Worm (Caenorhabditis elegans) whole organism, midembryonic: ENCODE measurements around the gene lact-6.

Source experiments
- T22C8.4 ChIP-seq: fragments of 200-800 bp; sonication (Bioruptor generic); IDR thresholded peaks from 2 replicates; pipeline ENCODE4 v1.3.6; 2022; ENCODE audit warnings: missing genetic modification characterization, missing compliant biosample characterization
- cog-1 ChIP-seq: sonication (generic microtip); optimal IDR thresholded peaks from 2 replicates; lab custom pipeline; 2016; ENCODE audit warnings: missing genetic modification characterization, missing compliant biosample characterization
- flt-1 ChIP-seq: fragments of 200-800 bp; sonication (Bioruptor generic); IDR thresholded peaks from 2 replicates; pipeline ENCODE4 v1.3.6; 2022; ENCODE audit warnings: missing genetic modification characterization, missing compliant biosample characterization
- klf-2 ChIP-seq: fragments of 200-800 bp; sonication (Bioruptor generic); conservative IDR thresholded peaks from 2 replicates; pipeline ENCODE4 v1.3.6; 2022; ENCODE audit warnings: missing genetic modification reagents, missing genetic modification characterization, missing compliant biosample characterization
- med-1 ChIP-seq: sonication (generic microtip); optimal IDR thresholded peaks from 2 replicates; lab custom pipeline; 2017; ENCODE audit warnings: missing genetic modification characterization, mild to moderate bottlenecking, missing compliant biosample characterization, antibody characterized with exemption, missing genetic modification reagents; ENCODE audit not compliant: insufficient read depth
- ref-1 ChIP-seq: fragments of 200-800 bp; sonication (Bioruptor generic); conservative IDR thresholded peaks from 2 replicates; pipeline ENCODE4 v1.3.6; 2022; ENCODE audit warnings: missing genetic modification reagents, missing genetic modification characterization, missing compliant biosample characterization
- tab-1 ChIP-seq: fragments of 200-800 bp; sonication (Bioruptor generic); IDR thresholded peaks from 2 replicates; pipeline ENCODE4 v1.3.6; 2022; ENCODE audit warnings: missing genetic modification characterization, missing compliant biosample characterization
- ztf-23 ChIP-seq: fragments of 200-800 bp; sonication (Bioruptor generic); IDR thresholded peaks from 2 replicates; pipeline ENCODE4 v1.3.6; 2022; ENCODE audit warnings: missing genetic modification reagents, missing genetic modification characterization, missing compliant biosample characterization
- ztf-29 ChIP-seq: fragments of 200-800 bp; sonication (Bioruptor generic); IDR thresholded peaks from 2 replicates; pipeline ENCODE4 v1.3.6; 2022; ENCODE audit warnings: missing genetic modification reagents, missing genetic modification characterization, missing compliant biosample characterization

DNA sequence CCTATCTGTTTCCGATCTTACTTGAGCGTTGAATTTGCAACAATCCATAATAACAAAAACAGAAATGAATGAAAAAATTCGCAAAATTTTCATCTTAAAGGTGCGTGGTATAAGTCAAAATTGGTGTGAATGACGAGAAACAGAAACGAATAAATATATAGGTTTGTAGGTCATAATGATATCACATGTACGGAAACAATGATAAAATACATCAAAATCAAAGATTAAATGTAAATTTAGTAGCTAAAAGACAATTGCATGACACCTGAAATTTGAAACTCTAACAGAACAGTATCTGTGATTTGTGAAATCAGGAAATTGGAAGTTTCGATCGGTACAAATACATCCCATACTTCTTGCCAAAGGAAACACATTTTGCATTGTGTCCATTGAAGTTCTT is 44.1 kb upstream of the lact-6 start, which contains the start of gene F11E6.9:
- TF ChIP-seq klf-2 (GFP tag; lab: Robert Waterston, UW) (no peak), ztf-23 (no peak), T22C8.4 (GFP tag; lab: Robert Waterston, UW) (no peak), cog-1 (tag; lab: Kevin White, UChicago) (no peak), med-1 (no peak), ref-1 (GFP tag; lab: Robert Waterston, UW) (no peak), flt-1 (GFP tag; lab: Robert Waterston, UW) (no peak), tab-1 (GFP tag; lab: Robert Waterston, UW) (no peak), ztf-29 (GFP tag; lab: Robert Waterston, UW) (no peak)
